Fruit fly (Drosophila melanogaster) whole organism: ENCODE results near the gene CG4669.

Experiments used
- CG8478 ChIP-seq: fragments of >200 bp; optimal IDR thresholded peaks from 2 replicates; lab custom pipeline; 2018; ENCODE audit warnings: inconsistent platforms
- EcR ChIP-seq, 2 experiments: fragments of >200 bp; optimal IDR thresholded peaks; 2 replicates each; lab custom pipeline; 2017; ENCODE audit warnings: missing biosample characterization in 2 of 2, missing genetic modification characterization in 2 of 2, missing genetic modification reagents in 2 of 2
- psq ChIP-seq: fragments of >200 bp; optimal IDR thresholded peaks from 2 replicates; lab custom pipeline; 2017
- usp ChIP-seq: fragments of >200 bp; optimal IDR thresholded peaks from 2 replicates; lab custom pipeline; 2017; ENCODE audit warnings: missing biosample characterization, missing genetic modification characterization, mixed read lengths

DNA sequence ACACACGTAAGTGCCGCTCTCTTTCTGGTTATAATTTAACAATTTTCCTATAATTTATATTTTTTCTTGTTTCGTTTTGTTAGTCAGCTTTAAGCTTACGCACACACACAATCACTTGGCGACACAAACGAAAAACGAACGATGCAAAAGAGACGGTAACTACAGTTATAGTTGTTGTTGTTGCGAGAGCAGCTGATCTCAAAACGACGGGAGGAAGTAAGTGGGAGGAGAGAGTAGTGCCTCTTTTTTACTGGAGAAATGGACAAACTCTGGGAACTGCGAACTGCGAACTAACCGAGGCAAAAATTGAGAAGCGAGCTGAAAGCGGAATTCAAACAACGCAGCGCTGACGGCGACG, 49.8 kb upstream of the CG4669 start:
- no peak for TF ChIP-seq usp (GFP tag; lab: Kevin White, UChicago)
- no peak for TF ChIP-seq psq (lab: Kevin White, UChicago)
- TF ChIP-seq EcR (GFP tag; optimal IDR thresholded peaks at IDR 0.05; lab: Kevin White, UChicago), result no peak
- TF ChIP-seq CG8478 (lab: Kevin White, UChicago), result no peak
